Worm (Caenorhabditis elegans) whole organism, L1 larva: ENCODE data around the gene fbxa-224.

Experiments used
- C04F5.9 ChIP-seq: sonication (generic microtip); optimal IDR thresholded peaks from 2 replicates; lab custom pipeline; 2016; ENCODE audit warnings: missing genetic modification characterization, missing compliant biosample characterization
- Y116A8C.19 ChIP-seq: sonication (generic microtip); optimal IDR thresholded peaks from 2 replicates; lab custom pipeline; 2016; ENCODE audit warnings: missing compliant biosample characterization, missing genetic modification characterization, borderline replicate concordance
- aha-1 ChIP-seq: fragments of 150-350 bp; optimal IDR thresholded peaks from 2 replicates; lab custom pipeline; 2014; ENCODE audit warnings: missing biosample characterization, missing genetic modification characterization
- alr-1 ChIP-seq: fragments of 200-800 bp; sonication (Bioruptor generic); optimal IDR thresholded peaks from 2 replicates; lab custom pipeline; 2018; ENCODE audit warnings: borderline replicate concordance, mild to moderate bottlenecking, missing genetic modification characterization, missing compliant biosample characterization
- aly-2 ChIP-seq: fragments of 150-350 bp; optimal IDR thresholded peaks from 2 replicates; lab custom pipeline; 2014; ENCODE audit warnings: missing biosample characterization, missing genetic modification characterization
- ama-1 ChIP-seq: fragments of 150-350 bp; optimal IDR thresholded peaks from 2 replicates; lab custom pipeline; 2014
- blmp-1 ChIP-seq: fragments of 150-350 bp; optimal IDR thresholded peaks from 2 replicates; lab custom pipeline; 2014; ENCODE audit warnings: missing biosample characterization, missing genetic modification characterization
- ceh-63 ChIP-seq: fragments of 200-800 bp; sonication (Bioruptor generic); optimal IDR thresholded peaks from 2 replicates; lab custom pipeline; 2018; ENCODE audit warnings: mild to moderate bottlenecking, missing genetic modification characterization, missing compliant biosample characterization
- ceh-88 ChIP-seq: fragments of 200-800 bp; sonication (Bioruptor generic); IDR thresholded peaks from 2 replicates; pipeline ENCODE4 v1.3.6; 2022; ENCODE audit warnings: missing genetic modification characterization, missing compliant biosample characterization
- ceh-90 ChIP-seq: sonication (generic microtip); optimal IDR thresholded peaks from 2 replicates; lab custom pipeline; 2016; ENCODE audit warnings: missing genetic modification characterization, missing compliant biosample characterization
- dpl-1 ChIP-seq, 3 experiments: fragments of 150-350 bp in 2 of 3; sonication (generic microtip) in 1 of 3; optimal IDR thresholded peaks; 2 replicates each; lab custom pipeline; 2014 to 2017; ENCODE audit warnings: missing biosample characterization in 3 of 3, missing genetic modification characterization in 3 of 3, missing genetic modification reagents in 3 of 3
- egl-13 ChIP-seq: sonication (generic microtip); optimal IDR thresholded peaks from 2 replicates; lab custom pipeline; 2016; ENCODE audit warnings: missing genotype, missing genetic modification reagents, missing genetic modification characterization, missing compliant biosample characterization
- egl-27 ChIP-seq, 2 experiments: fragments of 150-350 bp in 1 of 2; sonication (generic microtip); optimal IDR thresholded peaks; 3 replicates each; lab custom pipeline; 2017 to 2018; ENCODE audit warnings: missing biosample characterization in 2 of 2, missing genetic modification characterization in 2 of 2, missing genetic modification reagents in 2 of 2
- ets-5 ChIP-seq: fragments of 200-800 bp; sonication (Bioruptor generic); IDR thresholded peaks from 2 replicates; pipeline ENCODE4 v1.3.6; 2022; ENCODE audit warnings: missing genetic modification characterization, missing compliant biosample characterization
- fkh-10 ChIP-seq: sonication (generic microtip); optimal IDR thresholded peaks from 2 replicates; lab custom pipeline; 2017; ENCODE audit warnings: missing biosample characterization, missing genetic modification reagents, missing genetic modification characterization
- fkh-8 ChIP-seq: sonication (generic microtip); optimal IDR thresholded peaks from 2 replicates; lab custom pipeline; 2016; ENCODE audit warnings: mild to moderate bottlenecking, missing genetic modification characterization, missing compliant biosample characterization
- fos-1 ChIP-seq: fragments of 150-350 bp; optimal IDR thresholded peaks from 2 replicates; lab custom pipeline; 2014; ENCODE audit warnings: missing biosample characterization, missing genetic modification characterization
- hlh-17 ChIP-seq: fragments of 200-800 bp; sonication (Bioruptor generic); optimal IDR thresholded peaks from 2 replicates; lab custom pipeline; 2018; ENCODE audit warnings: missing genetic modification characterization, mild to moderate bottlenecking, missing compliant biosample characterization, moderate library complexity, borderline replicate concordance
- hlh-4 ChIP-seq: sonication (generic microtip); optimal IDR thresholded peaks from 2 replicates; lab custom pipeline; 2016; ENCODE audit warnings: mild to moderate bottlenecking, missing genetic modification characterization, missing compliant biosample characterization
- hpl-2 ChIP-seq: fragments of 150-350 bp; optimal IDR thresholded peaks from 2 replicates; lab custom pipeline; 2014; ENCODE audit warnings: missing biosample characterization, missing genetic modification reagents, missing genetic modification characterization
- irx-1 ChIP-seq: sonication (generic microtip); optimal IDR thresholded peaks from 2 replicates; lab custom pipeline; 2016; ENCODE audit warnings: missing genetic modification characterization, missing compliant biosample characterization
- isw-1 ChIP-seq: fragments of 200-800 bp; sonication (Bioruptor generic); IDR thresholded peaks from 2 replicates; pipeline ENCODE4 v1.3.6; 2022; ENCODE audit warnings: missing genetic modification characterization, missing compliant biosample characterization
- jun-1 ChIP-seq: fragments of 150-350 bp; optimal IDR thresholded peaks from 2 replicates; lab custom pipeline; 2014; ENCODE audit warnings: missing biosample characterization, missing genetic modification reagents, missing genetic modification characterization
- lin-14 ChIP-seq: fragments of 200-800 bp; sonication (Bioruptor generic); optimal IDR thresholded peaks from 2 replicates; lab custom pipeline; 2018; ENCODE audit warnings: mild to moderate bottlenecking, missing genetic modification characterization, moderate library complexity, missing compliant biosample characterization
- lin-15B ChIP-seq: fragments of 150-350 bp; sonication (generic microtip); optimal IDR thresholded peaks from 3 replicates; lab custom pipeline; 2014; ENCODE audit warnings: missing biosample characterization, missing genetic modification characterization
- lin-35 ChIP-seq, 2 experiments: fragments of 150-350 bp; optimal IDR thresholded peaks; 2 replicates each; lab custom pipeline; 2014; ENCODE audit warnings: missing biosample characterization in 2 of 2, missing genetic modification characterization in 2 of 2, missing genetic modification reagents in 2 of 2
- lin-39 ChIP-seq: fragments of 150-350 bp; optimal IDR thresholded peaks from 2 replicates; lab custom pipeline; 2014; ENCODE audit warnings: missing biosample characterization, missing genetic modification reagents, missing genetic modification characterization
- lir-3 ChIP-seq: sonication (generic microtip); optimal IDR thresholded peaks from 2 replicates; lab custom pipeline; 2016; ENCODE audit warnings: mild to moderate bottlenecking, missing genetic modification characterization, moderate library complexity, missing compliant biosample characterization; ENCODE audit not compliant: poor library complexity
- lsy-2 ChIP-seq, 2 experiments: fragments of 150-350 bp; optimal IDR thresholded peaks; 2 replicates each; lab custom pipeline; 2014; ENCODE audit warnings: missing biosample characterization in 2 of 2, missing genetic modification characterization in 2 of 2
- mab-9 ChIP-seq: fragments of 200-800 bp; sonication (Bioruptor generic); IDR thresholded peaks from 2 replicates; pipeline ENCODE4 v1.3.6; 2022; ENCODE audit warnings: missing genetic modification reagents, missing genetic modification characterization, missing compliant biosample characterization
- mdl-1 ChIP-seq, 2 experiments: fragments of 150-350 bp; optimal IDR thresholded peaks; 2 replicates each; lab custom pipeline; 2014 to 2017; ENCODE audit warnings: missing biosample characterization in 2 of 2, missing genetic modification characterization in 2 of 2, inconsistent platforms in 1 of 2
- nhr-12 ChIP-seq: sonication (generic microtip); optimal IDR thresholded peaks from 2 replicates; lab custom pipeline; 2017; ENCODE audit warnings: missing biosample characterization, missing genetic modification characterization
- nhr-19 ChIP-seq: fragments of 200-800 bp; sonication (Bioruptor generic); conservative IDR thresholded peaks from 2 replicates; pipeline ENCODE4 v1.3.6; 2022; ENCODE audit warnings: missing genetic modification characterization, missing compliant biosample characterization
- nhr-237 ChIP-seq: fragments of 150-350 bp; optimal IDR thresholded peaks from 2 replicates; lab custom pipeline; 2014; ENCODE audit warnings: missing biosample characterization, missing genetic modification characterization
- nhr-47 ChIP-seq: sonication (generic microtip); optimal IDR thresholded peaks from 2 replicates; lab custom pipeline; 2016; ENCODE audit warnings: mild to moderate bottlenecking, missing genetic modification characterization, moderate library complexity, missing compliant biosample characterization
- nhr-71 ChIP-seq: sonication (generic microtip); optimal IDR thresholded peaks from 2 replicates; lab custom pipeline; 2016; ENCODE audit warnings: mild to moderate bottlenecking, missing genetic modification characterization, moderate library complexity, missing compliant biosample characterization
- nhr-76 ChIP-seq: sonication (generic microtip); optimal IDR thresholded peaks from 2 replicates; lab custom pipeline; 2017; ENCODE audit warnings: missing biosample characterization, missing genetic modification characterization
- nhr-85 ChIP-seq: sonication (generic microtip); peaks from one replicate; lab custom pipeline; 2016; ENCODE audit warnings: missing genetic modification characterization, inconsistent platforms, missing compliant biosample characterization
- nhr-90 ChIP-seq: sonication (generic microtip); optimal IDR thresholded peaks from 2 replicates; lab custom pipeline; 2016; ENCODE audit warnings: mild to moderate bottlenecking, missing genetic modification characterization, missing compliant biosample characterization; ENCODE audit not compliant: poor library complexity
- pag-3 ChIP-seq: sonication (generic microtip); optimal IDR thresholded peaks from 2 replicates; lab custom pipeline; 2017; ENCODE audit warnings: missing genetic modification characterization, mild to moderate bottlenecking, missing compliant biosample characterization, antibody characterized with exemption, borderline replicate concordance; ENCODE audit not compliant: insufficient read depth
- snpc-4 ChIP-seq: fragments of 150-350 bp; optimal IDR thresholded peaks from 2 replicates; lab custom pipeline; 2014; ENCODE audit warnings: missing biosample characterization, missing genetic modification characterization
- snu-23 ChIP-seq: sonication (generic microtip); optimal IDR thresholded peaks from 2 replicates; lab custom pipeline; 2016; ENCODE audit warnings: missing genetic modification characterization, missing compliant biosample characterization
- sox-4 ChIP-seq: sonication (generic microtip); optimal IDR thresholded peaks from 2 replicates; lab custom pipeline; 2016; ENCODE audit warnings: missing genetic modification characterization, missing compliant biosample characterization
- sup-37 ChIP-seq: fragments of 200-800 bp; sonication (Bioruptor generic); optimal IDR thresholded peaks from 2 replicates; lab custom pipeline; 2018; ENCODE audit warnings: mild to moderate bottlenecking, missing genetic modification characterization, missing compliant biosample characterization
- swsn-7 ChIP-seq: sonication (generic microtip); optimal IDR thresholded peaks from 2 replicates; lab custom pipeline; 2016; ENCODE audit warnings: missing genetic modification characterization, missing compliant biosample characterization
- tbx-2 ChIP-seq: sonication (generic microtip); optimal IDR thresholded peaks from 2 replicates; lab custom pipeline; 2016; ENCODE audit warnings: missing genetic modification characterization, missing compliant biosample characterization
- unc-130 ChIP-seq: fragments of 150-350 bp; optimal IDR thresholded peaks from 2 replicates; lab custom pipeline; 2017; ENCODE audit warnings: missing biosample characterization, missing genetic modification characterization, inconsistent platforms
- unc-62 ChIP-seq: fragments of 150-350 bp; optimal IDR thresholded peaks from 2 replicates; lab custom pipeline; 2014; ENCODE audit warnings: missing biosample characterization, missing genetic modification reagents, missing genetic modification characterization
- unc-98 ChIP-seq: fragments of 200-800 bp; sonication (Bioruptor generic); IDR thresholded peaks from 2 replicates; pipeline ENCODE4 v1.3.6; 2022; ENCODE audit warnings: missing genetic modification characterization, missing compliant biosample characterization
- vab-15 ChIP-seq: sonication (generic microtip); optimal IDR thresholded peaks from 2 replicates; lab custom pipeline; 2017; ENCODE audit warnings: missing genotype, mild to moderate bottlenecking, missing genetic modification characterization, missing compliant biosample characterization
- xbp-1 ChIP-seq: sonication (generic microtip); optimal IDR thresholded peaks from 2 replicates; lab custom pipeline; 2016; ENCODE audit warnings: missing genetic modification characterization, missing compliant biosample characterization
- zag-1 ChIP-seq: fragments of 150-350 bp; optimal IDR thresholded peaks from 2 replicates; lab custom pipeline; 2014; ENCODE audit warnings: missing biosample characterization, missing genetic modification characterization
- zip-4 ChIP-seq: fragments of 200-800 bp; sonication (Bioruptor generic); optimal IDR thresholded peaks from 2 replicates; lab custom pipeline; 2018; ENCODE audit warnings: mild to moderate bottlenecking, missing genetic modification characterization, moderate library complexity, missing compliant biosample characterization
- ztf-4 ChIP-seq: fragments of 150-350 bp; optimal IDR thresholded peaks from 2 replicates; lab custom pipeline; 2014; ENCODE audit warnings: missing biosample characterization, missing genetic modification characterization

Gene fbxa-224

ce11 chrII:7528210-7528609 lies 19.7 kb downstream of the fbxa-224 start:
- TF ChIP-seq mdl-1 (tag; optimal IDR thresholded peaks at IDR 0.05; lab: Kevin White, UChicago) (peak in 1 of 2 experiments; percentile 90), ets-5 (GFP tag; lab: Robert Waterston, UW) (no peak), lsy-2 (tag; optimal IDR thresholded peaks at IDR 0.05; lab: Kevin White, UChicago) (no peak), lir-3 (tag; lab: Kevin White, UChicago) (peak; percentile 31), vab-15 (tag; lab: Kevin White, UChicago) (peak; percentile 29), nhr-71 (tag; lab: Kevin White, UChicago) (peak; percentile 86), tbx-2 (tag; lab: Kevin White, UChicago) (peak; percentile 64), hlh-17 (GFP tag; lab: Kevin White, UChicago) (no peak), nhr-47 (tag; lab: Kevin White, UChicago) (no peak), jun-1 (tag; lab: Kevin White, UChicago) (no peak), snpc-4 (tag; lab: Kevin White, UChicago) (no peak), nhr-12 (tag; lab: Kevin White, UChicago) (no peak), aly-2 (tag; lab: Kevin White, UChicago) (no peak), zag-1 (tag; lab: Kevin White, UChicago) (no peak), lin-15B (tag; lab: Kevin White, UChicago) (no peak), C04F5.9 (tag; lab: Kevin White, UChicago) (no peak), hpl-2 (GFP tag; lab: Kevin White, UChicago) (no peak), ceh-88 (GFP tag; lab: Robert Waterston, UW) (no peak), unc-130 (peak; percentile 64), sup-37 (GFP tag; lab: Kevin White, UChicago) (no peak), isw-1 (GFP tag; lab: Robert Waterston, UW) (no peak), aha-1 (tag; lab: Kevin White, UChicago) (no peak), alr-1 (tag; lab: Kevin White, UChicago) (no peak), ceh-90 (tag; lab: Kevin White, UChicago) (no peak), pag-3 (no peak), lin-39 (no peak), zip-4 (no peak), unc-98 (GFP tag; lab: Robert Waterston, UW) (no peak), nhr-85 (tag; lab: Kevin White, UChicago) (peak; percentile 94), irx-1 (no peak), nhr-90 (tag; lab: Kevin White, UChicago) (peak; percentile 82), egl-13 (no peak), nhr-237 (tag; lab: Kevin White, UChicago) (no peak), fkh-8 (tag; lab: Kevin White, UChicago) (no peak), swsn-7 (tag; lab: Kevin White, UChicago) (no peak), unc-62 (GFP tag; lab: Kevin White, UChicago) (no peak), lin-14 (GFP tag; lab: Kevin White, UChicago) (peak; percentile 71), sox-4 (tag; lab: Kevin White, UChicago) (no peak), mab-9 (GFP tag; lab: Robert Waterston, UW) (no peak), nhr-19 (GFP tag; lab: Robert Waterston, UW) (peak; percentile 81), ceh-63 (GFP tag; lab: Kevin White, UChicago) (no peak), fos-1 (tag; lab: Kevin White, UChicago) (no peak), egl-27 (tag; optimal IDR thresholded peaks at IDR 0.05; lab: Kevin White, UChicago) (no peak), xbp-1 (tag; lab: Kevin White, UChicago) (no peak), fkh-10 (no peak), hlh-4 (tag; lab: Kevin White, UChicago) (no peak), snu-23 (GFP tag; lab: Kevin White, UChicago) (no peak), dpl-1 (GFP tag; optimal IDR thresholded peaks at IDR 0.05; lab: Kevin White, UChicago) (peak; percentile 5 to 45 (median 17)), Y116A8C.19 (tag; lab: Kevin White, UChicago) (no peak), nhr-76 (tag; lab: Kevin White, UChicago) (no peak), ama-1 (lab: Kevin White, UChicago) (no peak), lin-35 (GFP tag; optimal IDR thresholded peaks at IDR 0.05; lab: Kevin White, UChicago) (peak in 1 of 2 experiments; percentile 82), blmp-1 (tag; lab: Kevin White, UChicago) (peak; percentile 98), ztf-4 (peak; percentile 42)
